Fruit fly (Drosophila melanogaster): ENCODE data around the gene CG9154.

- TF ChIP-seq h (GFP tag; optimal IDR thresholded peaks at IDR 0.05) (peak; percentile 74), HLH106 (tag; optimal IDR thresholded peaks at IDR 0.05) (peak; percentile 81), CrebA (GFP tag; optimal IDR thresholded peaks at IDR 0.05; ENCODE audit: borderline replicate concordance) (no peak)
Measured at dm6 chr2L:6022793-6023192, 47.7 kb downstream of the CG9154 start.

All from whole organism, wandering third instar larva.